Fruit fly (Drosophila melanogaster) whole organism, prepupa: ENCODE data around the gene CG42710.

Experiments used
- CG10669 ChIP-seq: fragments of 200-800 bp; sonication (Bioruptor generic); optimal IDR thresholded peaks from 3 replicates; lab custom pipeline; 2018; ENCODE audit warnings: missing biosample characterization, mild to moderate bottlenecking, missing genetic modification characterization, moderate library complexity
- CG11294 ChIP-seq: fragments of 200-800 bp; sonication (Bioruptor generic); IDR thresholded peaks from 2 replicates; pipeline ENCODE4 v1.3.6; 2022; ENCODE audit warnings: missing biosample characterization, missing genetic modification characterization
- CG11762 ChIP-seq: fragments of 200-800 bp; sonication (Bioruptor generic); optimal IDR thresholded peaks from 3 replicates; lab custom pipeline; 2016; ENCODE audit warnings: missing biosample characterization, missing genetic modification characterization; ENCODE audit not compliant: insufficient read depth
- CG11902 ChIP-seq: fragments of 200-800 bp; sonication (Bioruptor generic); optimal IDR thresholded peaks from 3 replicates; lab custom pipeline; 2016; ENCODE audit warnings: missing biosample characterization, missing genetic modification characterization
- CG15336 ChIP-seq: fragments of 200-800 bp; sonication (Bioruptor generic); IDR thresholded peaks from 2 replicates; pipeline ENCODE4 v1.3.6; 2022; ENCODE audit warnings: missing biosample characterization, missing genetic modification characterization
- CG16779 ChIP-seq: fragments of 200-800 bp; sonication (Bioruptor generic); optimal IDR thresholded peaks from 3 replicates; lab custom pipeline; 2017; ENCODE audit warnings: missing biosample characterization, mild to moderate bottlenecking, missing genetic modification characterization
- CG31627 ChIP-seq: fragments of 200-800 bp; sonication (Bioruptor generic); optimal IDR thresholded peaks from 3 replicates; lab custom pipeline; 2016; ENCODE audit warnings: missing biosample characterization, missing genetic modification characterization
- CG32006 ChIP-seq: fragments of 200-800 bp; sonication (Bioruptor generic); optimal IDR thresholded peaks from 3 replicates; lab custom pipeline; 2017; ENCODE audit warnings: missing biosample characterization, mild to moderate bottlenecking, missing genetic modification characterization
- CG3919 ChIP-seq: fragments of 200-800 bp; sonication (Bioruptor generic); optimal IDR thresholded peaks from 3 replicates; lab custom pipeline; 2016; ENCODE audit warnings: missing biosample characterization, missing genetic modification characterization
- CG4318 ChIP-seq: fragments of 200-800 bp; sonication (Bioruptor generic); optimal IDR thresholded peaks from 3 replicates; lab custom pipeline; 2017; ENCODE audit warnings: missing biosample characterization, mild to moderate bottlenecking, missing genetic modification characterization
- CG6163 ChIP-seq: fragments of 200-800 bp; sonication (Bioruptor generic); IDR thresholded peaks from 3 replicates; pipeline ENCODE4 v1.3.6; 2022; ENCODE audit warnings: missing biosample characterization, missing genetic modification characterization
- CG6276 ChIP-seq: fragments of 200-800 bp; sonication (Bioruptor generic); optimal IDR thresholded peaks from 2 replicates; lab custom pipeline; 2017; ENCODE audit warnings: missing biosample characterization, mild to moderate bottlenecking, missing genetic modification characterization
- CG6792 ChIP-seq: fragments of 200-800 bp; sonication (Bioruptor generic); optimal IDR thresholded peaks from 3 replicates; lab custom pipeline; 2016; ENCODE audit warnings: missing biosample characterization, missing genetic modification characterization
- CG7368 ChIP-seq: fragments of 200-800 bp; sonication (Bioruptor generic); optimal IDR thresholded peaks from 3 replicates; lab custom pipeline; 2016; ENCODE audit warnings: missing biosample characterization, missing genetic modification characterization
- CG8119 ChIP-seq: fragments of 200-800 bp; sonication (Bioruptor generic); IDR thresholded peaks from 3 replicates; pipeline ENCODE4 v1.3.6; 2022; ENCODE audit warnings: missing biosample characterization, missing genetic modification characterization
- CG8632 ChIP-seq: fragments of 200-800 bp; sonication (Bioruptor generic); optimal IDR thresholded peaks from 3 replicates; lab custom pipeline; 2016; ENCODE audit warnings: missing biosample characterization, missing genetic modification characterization
- CG9139 ChIP-seq: fragments of 200-800 bp; sonication (Bioruptor generic); optimal IDR thresholded peaks from 3 replicates; lab custom pipeline; 2017; ENCODE audit warnings: missing biosample characterization, mild to moderate bottlenecking, missing genetic modification characterization
- Eip75B ChIP-seq: fragments of 200-800 bp; sonication (Bioruptor generic); optimal IDR thresholded peaks from 3 replicates; lab custom pipeline; 2016; ENCODE audit warnings: missing biosample characterization, missing genetic modification characterization
- Eip78C ChIP-seq: fragments of 200-800 bp; sonication (Bioruptor generic); peaks from one replicate; lab custom pipeline; 2016; ENCODE audit warnings: missing biosample characterization, missing genetic modification characterization
- Eip93F ChIP-seq: fragments of 200-800 bp; sonication (Bioruptor generic); optimal IDR thresholded peaks from 2 replicates; lab custom pipeline; 2016; ENCODE audit warnings: missing biosample characterization, mild to moderate bottlenecking, missing genetic modification characterization
- Ets96B ChIP-seq: fragments of 200-800 bp; optimal IDR thresholded peaks from 2 replicates; lab custom pipeline; 2019; ENCODE audit warnings: missing biosample characterization, mild to moderate bottlenecking, missing genetic modification characterization, moderate library complexity
- Gug ChIP-seq: fragments of 200-800 bp; sonication (Bioruptor generic); IDR thresholded peaks from 2 replicates; pipeline ENCODE4 v1.3.6; 2022; ENCODE audit warnings: missing biosample characterization, missing genetic modification characterization
- Hr38 ChIP-seq: sonication (Bioruptor generic); optimal IDR thresholded peaks from 2 replicates; lab custom pipeline; 2016; ENCODE audit warnings: missing biosample characterization, missing genetic modification characterization
- Hr4 ChIP-seq: fragments of 200-800 bp; sonication (Bioruptor generic); optimal IDR thresholded peaks from 3 replicates; lab custom pipeline; 2016; ENCODE audit warnings: missing biosample characterization, missing genetic modification characterization
- Lpt ChIP-seq: fragments of 200-800 bp; sonication (Bioruptor generic); optimal IDR thresholded peaks from 3 replicates; lab custom pipeline; 2016; ENCODE audit warnings: missing biosample characterization, missing genetic modification characterization
- Met ChIP-seq: fragments of 200-800 bp; sonication (Bioruptor generic); optimal IDR thresholded peaks from 3 replicates; lab custom pipeline; 2016; ENCODE audit warnings: missing biosample characterization, missing genetic modification characterization
- OdsH ChIP-seq: fragments of 200-800 bp; sonication (Bioruptor generic); optimal IDR thresholded peaks from 3 replicates; lab custom pipeline; 2016; ENCODE audit warnings: missing biosample characterization, missing genetic modification characterization
- Smox ChIP-seq: fragments of 200-800 bp; sonication (Bioruptor generic); optimal IDR thresholded peaks from 3 replicates; lab custom pipeline; 2016; ENCODE audit warnings: missing biosample characterization, missing genetic modification characterization
- Sox102F ChIP-seq: fragments of 200-800 bp; sonication (Bioruptor generic); optimal IDR thresholded peaks from 2 replicates; lab custom pipeline; 2016; ENCODE audit warnings: missing biosample characterization, mild to moderate bottlenecking, missing genetic modification characterization
- Sox14 ChIP-seq: fragments of 200-800 bp; sonication (Bioruptor generic); optimal IDR thresholded peaks from 3 replicates; lab custom pipeline; 2016; ENCODE audit warnings: missing biosample characterization, missing genetic modification characterization
- Sox15 ChIP-seq: fragments of 200-800 bp; sonication (Bioruptor generic); optimal IDR thresholded peaks from 3 replicates; lab custom pipeline; 2016; ENCODE audit warnings: missing biosample characterization, missing genetic modification characterization
- achi ChIP-seq: fragments of 200-800 bp; sonication (Bioruptor generic); optimal IDR thresholded peaks from 3 replicates; lab custom pipeline; 2016; ENCODE audit warnings: missing biosample characterization, missing genetic modification characterization
- cyc ChIP-seq: fragments of 200-800 bp; sonication (Bioruptor generic); optimal IDR thresholded peaks from 3 replicates; lab custom pipeline; 2016; ENCODE audit warnings: missing biosample characterization, missing genetic modification characterization
- eg ChIP-seq: fragments of 200-800 bp; sonication (Bioruptor generic); IDR thresholded peaks from 3 replicates; pipeline ENCODE4 v1.3.6; 2022; ENCODE audit warnings: missing biosample characterization, missing genetic modification characterization
- esn ChIP-seq: fragments of 200-800 bp; sonication (Bioruptor generic); optimal IDR thresholded peaks from 2 replicates; lab custom pipeline; 2016; ENCODE audit warnings: missing biosample characterization, mild to moderate bottlenecking, missing genetic modification characterization, moderate library complexity
- fd59A ChIP-seq: fragments of 200-800 bp; sonication (Bioruptor generic); optimal IDR thresholded peaks from 2 replicates; lab custom pipeline; 2017; ENCODE audit warnings: missing biosample characterization, mild to moderate bottlenecking, missing genetic modification characterization, missing genetic modification reagents
- fkh ChIP-seq: fragments of 200-800 bp; sonication (Bioruptor generic); optimal IDR thresholded peaks from 3 replicates; lab custom pipeline; 2017; ENCODE audit warnings: missing biosample characterization, mild to moderate bottlenecking, missing genetic modification characterization, moderate library complexity
- lz ChIP-seq: fragments of 200-800 bp; sonication (Bioruptor generic); optimal IDR thresholded peaks from 3 replicates; lab custom pipeline; 2016; ENCODE audit warnings: missing biosample characterization, missing genetic modification characterization
- net ChIP-seq: fragments of 200-800 bp; sonication (Bioruptor generic); optimal IDR thresholded peaks from 3 replicates; lab custom pipeline; 2016; ENCODE audit warnings: missing biosample characterization, missing genetic modification characterization
- salr ChIP-seq, 2 experiments: fragments of 200-800 bp; sonication (Bioruptor generic); optimal IDR thresholded peaks; 3 replicates each; lab custom pipeline; 2016 to 2018; ENCODE audit warnings: missing biosample characterization in 2 of 2, missing genetic modification characterization in 2 of 2, mild to moderate bottlenecking in 1 of 2
- spab ChIP-seq: fragments of 200-800 bp; sonication (Bioruptor generic); optimal IDR thresholded peaks from 2 replicates; lab custom pipeline; 2017; ENCODE audit warnings: missing biosample characterization, mild to moderate bottlenecking, missing genetic modification characterization, missing genetic modification reagents
- ss ChIP-seq, 2 experiments: fragments of 200-800 bp; sonication (Bioruptor generic); optimal IDR thresholded peaks; 2 replicates in 1 of 2; 3 replicates in 1 of 2; lab custom pipeline; 2017 to 2018; ENCODE audit warnings: mild to moderate bottlenecking in 2 of 2, missing biosample characterization in 2 of 2, missing genetic modification characterization in 2 of 2, moderate library complexity in 1 of 2
- svp ChIP-seq: fragments of 200-800 bp; sonication (Bioruptor generic); peaks from one replicate; lab custom pipeline; 2016; ENCODE audit warnings: missing biosample characterization, missing genetic modification characterization
- topi ChIP-seq: fragments of 200-800 bp; sonication (Bioruptor generic); optimal IDR thresholded peaks from 3 replicates; lab custom pipeline; 2016; ENCODE audit warnings: missing biosample characterization, missing genetic modification characterization

CG42710 gene

DNA sequence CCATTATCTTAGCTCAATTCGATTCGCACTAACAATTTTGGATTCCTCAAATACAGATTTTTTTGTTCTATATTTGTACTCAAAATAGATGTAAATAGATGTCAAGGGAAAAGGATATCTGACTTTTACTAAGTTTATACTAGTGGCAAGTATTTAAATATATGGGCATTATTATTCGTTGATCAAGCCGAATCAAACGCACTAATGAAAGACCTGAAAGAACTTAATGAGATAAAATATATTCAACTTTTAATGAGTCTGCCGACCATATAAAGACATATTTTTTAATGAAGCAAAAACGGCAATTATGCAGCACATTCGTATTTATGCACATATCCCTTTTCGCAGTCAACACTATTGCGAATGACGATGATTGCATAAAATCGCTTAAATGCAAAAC lies at the start of gene CG42710:
CG42710 (minus strand) TSS at position 101 of the 400 bp plus-strand sequence.
- TF ChIP-seq Sox14 (no peak), Hr38 (GFP tag; lab: Kevin White, UChicago) (no peak), Lpt (GFP tag; lab: Kevin White, UChicago) (no peak), CG32006 (GFP tag; lab: Kevin White, UChicago) (no peak), OdsH (no peak), Smox (GFP tag; lab: Kevin White, UChicago) (no peak), Sox102F (GFP tag; lab: Kevin White, UChicago) (no peak), salr (GFP tag; optimal IDR thresholded peaks at IDR 0.05; lab: Kevin White, UChicago) (no peak), Eip75B (GFP tag; lab: Kevin White, UChicago) (no peak), cyc (GFP tag; lab: Kevin White, UChicago) (no peak), Sox15 (no peak), CG4318 (no peak), fkh (no peak), CG6276 (no peak), CG10669 (no peak)

DNA sequence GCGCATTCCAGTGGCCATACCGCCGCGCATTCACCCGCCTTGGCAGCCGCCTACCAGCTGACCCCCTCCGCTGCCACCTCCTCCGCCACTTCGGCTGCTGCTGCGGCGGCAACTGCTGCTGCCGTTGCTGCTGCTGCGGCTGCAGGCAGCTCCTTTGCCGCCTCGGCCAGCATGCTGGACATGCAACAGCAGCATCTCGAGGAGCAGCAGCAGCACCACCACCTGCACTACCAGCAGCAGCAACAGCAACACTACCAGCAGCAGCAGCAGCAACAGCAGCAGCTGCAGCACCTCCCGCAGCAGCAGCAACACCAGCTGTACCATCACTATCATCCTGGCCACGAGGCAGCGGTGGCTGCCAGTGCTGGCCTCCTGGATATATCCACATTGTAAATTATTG lies 46.1 kb upstream of the CG42710 start:
- TF ChIP-seq Sox102F (GFP tag; lab: Kevin White, UChicago), result no peak
- no peak for TF ChIP-seq fd59A (GFP tag; lab: Kevin White, UChicago)
- no peak for TF ChIP-seq lz (GFP tag; lab: Kevin White, UChicago)
- no peak for TF ChIP-seq CG6276
- no peak for TF ChIP-seq Gug (GFP tag; lab: Robert Waterston, UW)
- no peak for TF ChIP-seq CG11762 (GFP tag; lab: Kevin White, UChicago)
- TF ChIP-seq achi (GFP tag; lab: Kevin White, UChicago), result no peak
- no peak for TF ChIP-seq spab
- no peak for TF ChIP-seq CG11294 (GFP tag; lab: Robert Waterston, UW)
- no peak for TF ChIP-seq cyc (GFP tag; lab: Kevin White, UChicago)
- no peak for TF ChIP-seq Hr4 (GFP tag; lab: Kevin White, UChicago)
- no peak for TF ChIP-seq CG16779 (tag; lab: Kevin White, UChicago)

dm6 chr2L:8825222-8825869 lies 43.0 kb upstream of the CG42710 start, which contains the start of gene SoxN:
Gene SoxN (plus strand): TSS chr2L:8825645.
- TF ChIP-seq fkh (peak; percentile 96), CG7368 (GFP tag; lab: Kevin White, UChicago) (peak; percentile 34), Hr38 (GFP tag; lab: Kevin White, UChicago) (no peak), svp (GFP tag; lab: Kevin White, UChicago) (peak; percentile 46), CG9139 (GFP tag; lab: Kevin White, UChicago) (peak; percentile 2), CG8632 (GFP tag; lab: Kevin White, UChicago) (no peak), esn (GFP tag; lab: Kevin White, UChicago) (peak; percentile 17), Eip78C (GFP tag; lab: Kevin White, UChicago) (no peak), Ets96B (tag; lab: Kevin White, UChicago) (no peak), Eip93F (GFP tag; lab: Kevin White, UChicago) (no peak), CG11902 (GFP tag; lab: Kevin White, UChicago) (no peak), salr (GFP tag; optimal IDR thresholded peaks at IDR 0.05; lab: Kevin White, UChicago) (no peak), CG15336 (GFP tag; lab: Robert Waterston, UW) (no peak), CG3919 (GFP tag; lab: Kevin White, UChicago) (peak; percentile 41), CG31627 (GFP tag; lab: Kevin White, UChicago) (no peak), lz (GFP tag; lab: Kevin White, UChicago) (no peak), CG8119 (GFP tag; lab: Robert Waterston, UW) (0 out of 3 replicates have a peak, but pooled peaks have one; percentile 29), CG6792 (GFP tag; lab: Kevin White, UChicago) (no peak), Met (GFP tag; lab: Kevin White, UChicago) (no peak), topi (GFP tag; lab: Kevin White, UChicago) (no peak), ss (GFP tag; optimal IDR thresholded peaks at IDR 0.05; lab: Kevin White, UChicago) (peak; percentile 51 to 96), Sox102F (GFP tag; lab: Kevin White, UChicago) (no peak), CG10669 (no peak), Sox14 (peak; percentile 8), eg (GFP tag; lab: Robert Waterston, UW) (0 out of 3 replicates have a peak, but pooled peaks have one; percentile 6), OdsH (no peak), achi (GFP tag; lab: Kevin White, UChicago) (no peak), Eip75B (GFP tag; lab: Kevin White, UChicago) (peak; percentile 4), CG6163 (peak; percentile 46; the same call in 1 of the 3 replicates), net (peak; percentile 9)
